Fruit fly (Drosophila melanogaster): ENCODE measurements around the gene Vha13.

The Vha13 gene

dm6 chr3R:19644094-19644900 lies at the start of gene Vha13 (continued):
- peak; percentile 62 for TF ChIP-seq inv (GFP tag; IDR thresholded peaks at IDR 0.05; ENCODE audit: partially characterized antibody)
- no peak; the same call in 2 of the 3 replicates for TF ChIP-seq zfh1 (GFP tag; IDR thresholded peaks at IDR 0.05)
- no peak for TF ChIP-seq Kr (GFP tag; optimal IDR thresholded peaks at IDR 0.05)
- peak in 1 of 2 experiments; percentile 24 for TF ChIP-seq Hr78 (GFP tag; optimal IDR thresholded peaks at IDR 0.05)
- TF ChIP-seq caup (GFP tag; optimal IDR thresholded peaks at IDR 0.05; ENCODE audit: severe bottlenecking): no peak
- TF ChIP-seq gro (GFP tag; optimal IDR thresholded peaks at IDR 0.05): peak; percentile 45
- TF ChIP-seq CG42726 (GFP tag; IDR thresholded peaks at IDR 0.05; ENCODE audit: partially characterized antibody): peak; percentile 87
- peak; percentile 78 for TF ChIP-seq pzg (GFP tag; optimal IDR thresholded peaks at IDR 0.05)
- peak; percentile 70 for TF ChIP-seq CG6272 (GFP tag; IDR thresholded peaks at IDR 0.05)
- peak; percentile 79 for TF ChIP-seq HmgD (GFP tag; optimal IDR thresholded peaks at IDR 0.05)
- TF ChIP-seq fu2 (GFP tag; optimal IDR thresholded peaks at IDR 0.05): peak; percentile 42
- peak; percentile 96 for TF ChIP-seq YL-1 (GFP tag; optimal IDR thresholded peaks at IDR 0.05)
- TF ChIP-seq CG11695 (GFP tag; IDR thresholded peaks at IDR 0.05): no peak
- TF ChIP-seq NFAT (GFP tag; IDR thresholded peaks at IDR 0.05): peak; percentile 84
- TF ChIP-seq ken (GFP tag; IDR thresholded peaks at IDR 0.05): peak; percentile 48; the same call in 1 of the 3 replicates
- TF ChIP-seq Lpt (GFP tag; optimal IDR thresholded peaks at IDR 0.05): no peak
- no peak for TF ChIP-seq D19B (GFP tag; optimal IDR thresholded peaks at IDR 0.05)
- TF ChIP-seq MBD-R2 (GFP tag; IDR thresholded peaks at IDR 0.05): peak; percentile 55
- TF ChIP-seq chm (GFP tag; IDR thresholded peaks at IDR 0.05): peak; percentile 82
- TF ChIP-seq prd (optimal IDR thresholded peaks at IDR 0.05): no peak
- TF ChIP-seq prd (GFP tag; IDR thresholded peaks at IDR 0.05): peak; percentile 67; the same call in 2 of the 3 replicates
- TF ChIP-seq so (GFP tag; IDR thresholded peaks at IDR 0.05): no peak
- TF ChIP-seq Hr3 (GFP tag; optimal IDR thresholded peaks at IDR 0.05): peak; percentile 26
- TF ChIP-seq Dbx (GFP tag; IDR thresholded peaks at IDR 0.05): peak; percentile 75
- peak; percentile 5 for TF ChIP-seq Sox102F (GFP tag; optimal IDR thresholded peaks at IDR 0.05)
- TF ChIP-seq BtbVII (GFP tag; optimal IDR thresholded peaks at IDR 0.05): peak; percentile 45
- peak; percentile 60 for TF ChIP-seq Atf3 (GFP tag; optimal IDR thresholded peaks at IDR 0.05)
- TF ChIP-seq CG1233 (GFP tag; optimal IDR thresholded peaks at IDR 0.05): no peak
- no peak for TF ChIP-seq eve (GFP tag; optimal IDR thresholded peaks at IDR 0.05)
- peak in 1 of 3 experiments; percentile 32 for TF ChIP-seq lola (GFP tag; optimal IDR thresholded peaks at IDR 0.05)
- peak; percentile 48 for TF ChIP-seq CG10366 (GFP tag; IDR thresholded peaks at IDR 0.05)
- no peak for TF ChIP-seq Optix (GFP tag; IDR thresholded peaks at IDR 0.05)
- TF ChIP-seq Deaf1 (tag; optimal IDR thresholded peaks at IDR 0.05): peak; percentile 61
- peak; percentile 70; the same call in 1 of the 4 replicates for TF ChIP-seq chinmo (GFP tag; IDR thresholded peaks at IDR 0.05; ENCODE audit: partially characterized antibody)
- no peak for TF ChIP-seq CG30431 (GFP tag; optimal IDR thresholded peaks at IDR 0.05)
- peak; percentile 41; the same call in 1 of the 2 replicates for TF ChIP-seq bowl (GFP tag; IDR thresholded peaks at IDR 0.05)
- TF ChIP-seq CG18011 (GFP tag; optimal IDR thresholded peaks at IDR 0.05): peak; percentile 98
- no peak for TF ChIP-seq CG31365 (tag; optimal IDR thresholded peaks at IDR 0.05)
- TF ChIP-seq CG7556 (GFP tag; optimal IDR thresholded peaks at IDR 0.05): peak; percentile 34
- no peak for TF ChIP-seq CG5953 (GFP tag; IDR thresholded peaks at IDR 0.05)
- no peak for TF ChIP-seq CG15073 (GFP tag; optimal IDR thresholded peaks at IDR 0.05)
- no peak for TF ChIP-seq CG10274 (GFP tag; optimal IDR thresholded peaks at IDR 0.05)
- peak; percentile 68 for TF ChIP-seq Ptx1 (GFP tag; IDR thresholded peaks at IDR 0.05)
- TF ChIP-seq Asciz (GFP tag; optimal IDR thresholded peaks at IDR 0.05): no peak
- TF ChIP-seq sqz (GFP tag; optimal IDR thresholded peaks at IDR 0.05): no peak
- no peak for TF ChIP-seq pita (GFP tag; optimal IDR thresholded peaks at IDR 0.05)
- TF ChIP-seq z (GFP tag; IDR thresholded peaks at IDR 0.05): no peak
- no peak for TF ChIP-seq CG3407 (GFP tag; optimal IDR thresholded peaks at IDR 0.05)
- no peak for TF ChIP-seq NC2α (GFP tag; optimal IDR thresholded peaks at IDR 0.05)
